Worm (Caenorhabditis elegans) whole organism, L2 larva: ENCODE data around the gene acs-14.

ENCODE experiments used
- C34F6.9 ChIP-seq: fragments of 150-350 bp; optimal IDR thresholded peaks from 2 replicates; lab custom pipeline; 2014; ENCODE audit warnings: missing biosample characterization, missing genetic modification characterization
- F13H6.1 ChIP-seq: sonication (generic microtip); optimal IDR thresholded peaks from 2 replicates; lab custom pipeline; 2016; ENCODE audit warnings: missing genetic modification characterization, missing compliant biosample characterization
- R02D3.7 ChIP-seq: fragments of 150-350 bp; optimal IDR thresholded peaks from 2 replicates; lab custom pipeline; 2014; ENCODE audit warnings: missing biosample characterization, missing genetic modification characterization
- Y55F3AM.14 ChIP-seq: fragments of 200-800 bp; sonication (Bioruptor generic); optimal IDR thresholded peaks from 2 replicates; lab custom pipeline; 2018; ENCODE audit warnings: mild to moderate bottlenecking, missing genetic modification characterization, missing compliant biosample characterization
- ZK546.5 ChIP-seq: sonication (generic microtip); optimal IDR thresholded peaks from 2 replicates; lab custom pipeline; 2017; ENCODE audit warnings: missing biosample characterization, missing genetic modification characterization
- alr-1 ChIP-seq: fragments of 150-350 bp; optimal IDR thresholded peaks from 2 replicates; lab custom pipeline; 2014; ENCODE audit warnings: missing biosample characterization, missing genetic modification characterization
- aly-2 ChIP-seq: fragments of 150-350 bp; optimal IDR thresholded peaks from 2 replicates; lab custom pipeline; 2014; ENCODE audit warnings: missing biosample characterization, missing genetic modification characterization
- ama-1 ChIP-seq: fragments of 150-350 bp; optimal IDR thresholded peaks from 2 replicates; lab custom pipeline; 2018; ENCODE audit warnings: inconsistent platforms
- blmp-1 ChIP-seq: sonication (generic microtip); optimal IDR thresholded peaks from 2 replicates; lab custom pipeline; 2017; ENCODE audit warnings: missing genetic modification characterization, mild to moderate bottlenecking, missing compliant biosample characterization, antibody characterized with exemption, moderate library complexity; ENCODE audit not compliant: insufficient read depth
- ceh-82 ChIP-seq: fragments of 150-350 bp; optimal IDR thresholded peaks from 2 replicates; lab custom pipeline; 2014; ENCODE audit warnings: missing biosample characterization, missing genetic modification characterization
- crh-2 ChIP-seq: sonication (generic microtip); optimal IDR thresholded peaks from 2 replicates; lab custom pipeline; 2017; ENCODE audit warnings: missing biosample characterization, missing genetic modification characterization
- dmd-4 ChIP-seq: sonication (generic microtip); optimal IDR thresholded peaks from 2 replicates; lab custom pipeline; 2017; ENCODE audit warnings: missing biosample characterization, missing genetic modification characterization
- elt-3 ChIP-seq: sonication (generic microtip); optimal IDR thresholded peaks from 2 replicates; lab custom pipeline; 2017; ENCODE audit warnings: missing biosample characterization, missing genetic modification characterization
- fos-1 ChIP-seq: fragments of 150-350 bp; optimal IDR thresholded peaks from 2 replicates; lab custom pipeline; 2014; ENCODE audit warnings: missing biosample characterization, missing genetic modification characterization
- lin-11 ChIP-seq: fragments of 150-350 bp; sonication (generic microtip); optimal IDR thresholded peaks from 2 replicates; lab custom pipeline; 2014; ENCODE audit warnings: missing biosample characterization, missing genetic modification characterization, inconsistent platforms, mixed read lengths
- lin-13 ChIP-seq: fragments of 150-350 bp; optimal IDR thresholded peaks from 2 replicates; lab custom pipeline; 2014; ENCODE audit warnings: missing biosample characterization, missing genetic modification reagents, missing genetic modification characterization
- lin-39 ChIP-seq: fragments of 150-350 bp; optimal IDR thresholded peaks from 2 replicates; lab custom pipeline; 2014; ENCODE audit warnings: missing biosample characterization, missing genetic modification reagents, missing genetic modification characterization
- lsy-2 ChIP-seq, 2 experiments: fragments of 150-350 bp in 1 of 2; sonication (generic microtip) in 1 of 2; optimal IDR thresholded peaks; 2 replicates each; lab custom pipeline; 2014 to 2017; ENCODE audit warnings: missing biosample characterization in 2 of 2, missing genetic modification characterization in 2 of 2
- mab-5 ChIP-seq: fragments of 150-350 bp; optimal IDR thresholded peaks from 2 replicates; lab custom pipeline; 2014; ENCODE audit warnings: missing biosample characterization, missing genetic modification characterization
- mbf-1 ChIP-seq: sonication (generic microtip); optimal IDR thresholded peaks from 2 replicates; lab custom pipeline; 2017; ENCODE audit warnings: missing biosample characterization, missing genetic modification characterization
- mdl-1 ChIP-seq, 2 experiments: fragments of 150-350 bp in 1 of 2; sonication (generic microtip) in 1 of 2; optimal IDR thresholded peaks; 2 replicates each; lab custom pipeline; 2017; ENCODE audit warnings: missing biosample characterization in 2 of 2, missing genetic modification characterization in 2 of 2
- nhr-10 ChIP-seq: sonication (generic microtip); optimal IDR thresholded peaks from 2 replicates; lab custom pipeline; 2017; ENCODE audit warnings: missing biosample characterization, missing genetic modification characterization
- nhr-21 ChIP-seq: fragments of 150-350 bp; optimal IDR thresholded peaks from 2 replicates; lab custom pipeline; 2014; ENCODE audit warnings: missing biosample characterization, missing genetic modification characterization
- nhr-237 ChIP-seq: fragments of 150-350 bp; optimal IDR thresholded peaks from 2 replicates; lab custom pipeline; 2014; ENCODE audit warnings: missing biosample characterization, missing genetic modification characterization
- nhr-25 ChIP-seq: fragments of 150-350 bp; sonication (generic microtip); optimal IDR thresholded peaks from 3 replicates; lab custom pipeline; 2014; ENCODE audit warnings: missing biosample characterization, missing genetic modification characterization
- nhr-6 ChIP-seq: fragments of 150-350 bp; optimal IDR thresholded peaks from 2 replicates; lab custom pipeline; 2014; ENCODE audit warnings: missing biosample characterization, missing genetic modification characterization
- nhr-77 ChIP-seq: fragments of 150-350 bp; optimal IDR thresholded peaks from 2 replicates; lab custom pipeline; 2014; ENCODE audit warnings: missing biosample characterization, missing genetic modification characterization
- peb-1 ChIP-seq: fragments of 150-350 bp; optimal IDR thresholded peaks from 2 replicates; lab custom pipeline; 2014; ENCODE audit warnings: missing biosample characterization, missing genetic modification characterization
- sem-4 ChIP-seq: fragments of 150-350 bp; optimal IDR thresholded peaks from 2 replicates; lab custom pipeline; 2014; ENCODE audit warnings: missing biosample characterization, missing genetic modification reagents, missing genetic modification characterization
- skn-1 ChIP-seq: sonication (generic microtip); optimal IDR thresholded peaks from 2 replicates; lab custom pipeline; 2017; ENCODE audit warnings: missing biosample characterization, missing genetic modification characterization
- sma-3 ChIP-seq: sonication (generic microtip); optimal IDR thresholded peaks from 2 replicates; lab custom pipeline; 2016; ENCODE audit warnings: missing genetic modification reagents, missing genetic modification characterization, missing compliant biosample characterization
- sma-9 ChIP-seq, 2 experiments: fragments of 150-350 bp in 1 of 2; sonication (generic microtip) in 1 of 2; optimal IDR thresholded peaks; 2 replicates each; lab custom pipeline; 2014 to 2016; ENCODE audit warnings: missing genetic modification characterization in 2 of 2, mild to moderate bottlenecking in 1 of 2, missing biosample characterization in 1 of 2, missing compliant biosample characterization in 1 of 2, missing genetic modification reagents in 1 of 2, moderate library complexity in 1 of 2
- snpc-4 ChIP-seq: fragments of 150-350 bp; optimal IDR thresholded peaks from 2 replicates; lab custom pipeline; 2014; ENCODE audit warnings: missing biosample characterization, missing genetic modification characterization
- unc-39 ChIP-seq: fragments of 150-350 bp; optimal IDR thresholded peaks from 2 replicates; lab custom pipeline; 2014; ENCODE audit warnings: missing biosample characterization, missing genetic modification characterization
- unc-62 ChIP-seq: fragments of 150-350 bp; optimal IDR thresholded peaks from 2 replicates; lab custom pipeline; 2014; ENCODE audit warnings: missing biosample characterization, missing genetic modification reagents, missing genetic modification characterization
- ztf-11 ChIP-seq: sonication (generic microtip); optimal IDR thresholded peaks from 2 replicates; lab custom pipeline; 2017; ENCODE audit warnings: missing biosample characterization, missing genetic modification characterization
- ztf-4 ChIP-seq: fragments of 150-350 bp; optimal IDR thresholded peaks from 2 replicates; lab custom pipeline; 2014; ENCODE audit warnings: missing biosample characterization, missing genetic modification characterization

The acs-14 gene

DNA sequence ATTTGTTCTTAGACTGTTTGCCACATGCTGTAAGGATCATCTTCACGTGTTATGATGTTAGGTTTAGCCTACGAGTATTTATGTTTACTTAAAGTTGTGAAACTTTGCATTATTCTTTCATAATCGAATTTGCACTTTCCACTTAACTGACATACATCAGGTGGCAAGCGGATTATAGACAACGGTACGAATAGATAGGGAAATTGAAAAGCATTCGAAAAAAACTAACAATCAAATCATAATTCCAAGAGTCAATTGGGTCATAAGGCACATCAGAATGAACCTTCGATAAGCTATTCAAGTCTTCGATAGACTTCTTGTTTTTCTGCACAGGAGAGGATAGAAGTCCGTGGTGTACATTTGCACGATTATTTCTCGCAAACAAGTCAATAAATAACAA, 15.5 kb upstream of the acs-14 start:
- TF ChIP-seq sma-9 (GFP tag; optimal IDR thresholded peaks at IDR 0.05; lab: Kevin White, UChicago) (peak; percentile 44), sma-9 (tag; optimal IDR thresholded peaks at IDR 0.05; lab: Kevin White, UChicago) (no peak), dmd-4 (tag; lab: Kevin White, UChicago) (no peak), F13H6.1 (no peak), sma-3 (GFP tag; lab: Kevin White, UChicago) (no peak), skn-1 (tag; lab: Kevin White, UChicago) (no peak), snpc-4 (no peak), nhr-237 (tag; lab: Kevin White, UChicago) (no peak), R02D3.7 (tag; lab: Kevin White, UChicago) (no peak), crh-2 (tag; lab: Kevin White, UChicago) (no peak), unc-39 (tag; lab: Kevin White, UChicago) (no peak), nhr-77 (tag; lab: Kevin White, UChicago) (no peak), fos-1 (peak; percentile 27)

DNA sequence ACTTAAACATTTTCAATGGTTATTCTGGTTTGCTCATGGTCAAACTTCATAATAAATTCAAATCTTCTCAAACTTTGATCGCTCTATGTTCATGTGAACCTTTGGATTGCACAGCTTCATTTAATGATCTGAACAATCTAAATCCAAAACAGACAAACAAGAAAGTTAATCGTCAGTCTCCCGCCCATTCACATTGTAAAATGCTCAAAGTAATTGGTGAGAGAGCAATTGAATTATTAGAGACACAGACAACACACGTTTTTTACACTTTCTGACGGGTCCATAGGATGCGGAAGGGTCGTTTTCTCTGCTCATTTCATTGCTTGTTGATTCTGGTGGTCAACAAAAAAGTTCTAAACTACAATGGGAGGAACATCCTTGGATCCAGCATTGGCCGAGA, 11.2 kb upstream of the acs-14 start, which contains the start of gene gsnl-1:
TSS of gene gsnl-1 (plus strand) at position 301 of the 400 bp plus-strand sequence.
- no peak for TF ChIP-seq alr-1 (tag; lab: Kevin White, UChicago)
- no peak for TF ChIP-seq sem-4 (tag; lab: Kevin White, UChicago)
- no peak for TF ChIP-seq C34F6.9
- no peak for TF ChIP-seq Y55F3AM.14
- no peak for TF ChIP-seq mdl-1 (tag; optimal IDR thresholded peaks at IDR 0.05; lab: Kevin White, UChicago)
- TF ChIP-seq unc-62 (GFP tag; lab: Kevin White, UChicago) = no peak
- TF ChIP-seq mbf-1 = no peak
- no peak for TF ChIP-seq ztf-11 (tag; lab: Kevin White, UChicago)
- TF ChIP-seq aly-2 = no peak
- TF ChIP-seq R02D3.7 (tag; lab: Kevin White, UChicago) = no peak
- no peak for TF ChIP-seq blmp-1
- no peak for TF ChIP-seq dmd-4 (tag; lab: Kevin White, UChicago)
- TF ChIP-seq lin-13 (GFP tag; lab: Kevin White, UChicago) = no peak
- TF ChIP-seq nhr-77 (tag; lab: Kevin White, UChicago) = no peak
- TF ChIP-seq F13H6.1 = no peak
- TF ChIP-seq sma-9 (GFP tag; optimal IDR thresholded peaks at IDR 0.05; lab: Kevin White, UChicago) = no peak
- TF ChIP-seq sma-9 (tag; optimal IDR thresholded peaks at IDR 0.05; lab: Kevin White, UChicago) = no peak
- no peak for TF ChIP-seq lin-11 (tag; lab: Kevin White, UChicago)
- TF ChIP-seq fos-1 = no peak

DNA sequence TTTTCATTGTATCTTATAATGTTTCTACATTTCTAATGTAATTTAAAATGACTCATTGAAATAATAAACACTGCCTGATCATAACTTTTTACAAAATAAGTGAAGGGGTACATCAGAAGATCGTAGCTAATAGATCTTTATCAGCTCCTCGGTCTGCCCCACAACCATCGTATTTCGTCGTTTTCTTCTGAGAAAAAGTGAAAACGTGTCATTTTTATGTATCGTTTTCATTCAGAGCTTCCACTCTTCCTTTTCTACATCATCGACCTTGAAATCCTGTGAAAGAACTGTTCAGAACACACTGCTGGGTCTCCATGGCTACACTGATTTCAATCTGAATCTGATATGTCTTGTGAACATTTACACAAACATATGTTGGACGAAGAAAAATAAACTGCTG, 8.6 kb upstream of the acs-14 start:
- TF ChIP-seq ceh-82 (tag; lab: Kevin White, UChicago) = no peak
- peak; percentile 42 for TF ChIP-seq blmp-1
- no peak for TF ChIP-seq lin-13 (GFP tag; lab: Kevin White, UChicago)
- TF ChIP-seq nhr-77 (tag; lab: Kevin White, UChicago) = no peak
- no peak for TF ChIP-seq dmd-4 (tag; lab: Kevin White, UChicago)

DNA sequence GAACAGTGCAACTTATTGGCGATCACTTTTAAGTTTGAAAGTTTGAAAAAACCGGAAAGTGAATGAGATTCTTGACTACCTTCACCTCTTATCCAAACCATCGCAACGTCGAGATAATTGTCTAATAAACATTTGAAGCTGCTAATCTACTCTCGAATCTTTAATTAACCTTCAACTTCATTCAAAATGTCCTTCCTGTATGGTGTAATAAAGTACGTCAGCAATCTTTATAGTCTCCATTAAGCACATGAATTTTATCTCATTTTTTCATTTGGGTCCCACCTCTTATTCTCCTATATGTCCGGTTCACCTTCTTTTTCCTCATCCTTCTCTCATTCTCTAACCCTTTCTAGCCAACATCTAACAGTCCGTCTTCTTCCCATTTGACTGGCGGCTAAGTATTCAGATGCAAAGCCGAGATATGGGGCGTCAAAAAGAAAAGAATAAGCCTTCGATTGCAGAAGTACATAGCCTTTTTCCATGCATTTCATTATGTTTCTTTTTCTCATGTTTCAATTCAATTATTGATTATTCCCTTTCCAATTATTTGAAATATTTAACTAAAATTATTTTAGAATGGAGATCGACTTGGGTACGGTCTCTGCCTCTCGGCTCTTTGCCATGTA, 7.0 kb upstream of the acs-14 start, which contains the start of gene swt-5:
TSS of gene swt-5 (plus strand) at position 576 of the 626 bp plus-strand sequence.
- TF ChIP-seq nhr-25 (tag; lab: Kevin White, UChicago) (no peak), mbf-1 (no peak), peb-1 (no peak), lsy-2 (tag; optimal IDR thresholded peaks at IDR 0.05; lab: Kevin White, UChicago) (no peak), nhr-77 (tag; lab: Kevin White, UChicago) (no peak), ZK546.5 (no peak), elt-3 (tag; lab: Kevin White, UChicago) (no peak), crh-2 (tag; lab: Kevin White, UChicago) (no peak), skn-1 (tag; lab: Kevin White, UChicago) (no peak), unc-62 (GFP tag; lab: Kevin White, UChicago) (no peak), mab-5 (no peak), ztf-4 (tag; lab: Kevin White, UChicago) (no peak), aly-2 (no peak), ama-1 (no peak), lin-39 (tag; lab: Kevin White, UChicago) (no peak), nhr-10 (no peak), nhr-6 (tag; lab: Kevin White, UChicago) (no peak), nhr-21 (no peak)
